Worm (Caenorhabditis elegans) whole organism, L4 larva: ENCODE measurements around the gene cdh-1.

Experiments
- D1046.2 ChIP-seq: fragments of 200-800 bp; sonication (Bioruptor generic); IDR thresholded peaks from 2 replicates; pipeline ENCODE4 v1.3.6; 2022; ENCODE audit warnings: missing genetic modification characterization, missing compliant biosample characterization
- T20F7.1 ChIP-seq: fragments of 200-800 bp; sonication (Bioruptor generic); optimal IDR thresholded peaks from 2 replicates; lab custom pipeline; 2018; ENCODE audit warnings: mild to moderate bottlenecking, missing genetic modification characterization, missing compliant biosample characterization
- ctbp-1 ChIP-seq: fragments of 200-800 bp; sonication (Bioruptor generic); IDR thresholded peaks from 2 replicates; pipeline ENCODE4 v1.3.6; 2022; ENCODE audit warnings: missing genetic modification reagents, missing genetic modification characterization, missing compliant biosample characterization
- daf-19 ChIP-seq: fragments of 200-800 bp; sonication (Bioruptor generic); conservative IDR thresholded peaks from 2 replicates; pipeline ENCODE4 v1.3.6; 2022; ENCODE audit warnings: missing genetic modification characterization, missing compliant biosample characterization
- lin-39 ChIP-seq: fragments of 150-350 bp; optimal IDR thresholded peaks from 2 replicates; lab custom pipeline; 2014; ENCODE audit warnings: missing biosample characterization, missing genetic modification reagents, missing genetic modification characterization
- mep-1 ChIP-seq: fragments of 150-350 bp; sonication (generic microtip); optimal IDR thresholded peaks from 3 replicates; lab custom pipeline; 2014; ENCODE audit warnings: missing biosample characterization, missing genetic modification characterization
- skn-1 ChIP-seq: fragments of 150-350 bp; optimal IDR thresholded peaks from 2 replicates; lab custom pipeline; 2014; ENCODE audit warnings: missing biosample characterization, missing genetic modification characterization
- tra-1 ChIP-seq: fragments of 200-800 bp; sonication (Bioruptor generic); IDR thresholded peaks from 2 replicates; pipeline ENCODE4 v1.3.6; 2022; ENCODE audit warnings: missing genetic modification reagents, missing genetic modification characterization, missing compliant biosample characterization

- no peak for TF ChIP-seq T20F7.1
- no peak for TF ChIP-seq ctbp-1 (GFP tag; lab: Robert Waterston, UW)
- no peak for TF ChIP-seq lin-39 (tag; lab: Kevin White, UChicago)
- TF ChIP-seq daf-19 (GFP tag; lab: Robert Waterston, UW) = no peak
- no peak for TF ChIP-seq skn-1 (tag; lab: Kevin White, UChicago)
- no peak for TF ChIP-seq tra-1 (GFP tag; lab: Robert Waterston, UW)
- TF ChIP-seq D1046.2 (GFP tag; lab: Robert Waterston, UW) = no peak
- TF ChIP-seq mep-1 (tag; lab: Kevin White, UChicago) = no peak
Observed at ce11 chrIII:2965534-2965933, 54.8 kb downstream of the cdh-1 start, which contains the start of gene H05C05.2.
